Worm (Caenorhabditis elegans) whole organism, L1 larva: Measurements from ENCODE around the gene acs-11.

Source experiments
- C04F5.9 ChIP-seq: sonication (generic microtip); optimal IDR thresholded peaks from 2 replicates; lab custom pipeline; 2016; ENCODE audit warnings: missing genetic modification characterization, missing compliant biosample characterization
- C16A3.4 ChIP-seq: fragments of 150-350 bp; optimal IDR thresholded peaks from 2 replicates; lab custom pipeline; 2014; ENCODE audit warnings: missing biosample characterization, missing genetic modification characterization
- ama-1 ChIP-seq: fragments of 150-350 bp; optimal IDR thresholded peaks from 2 replicates; lab custom pipeline; 2014
- blmp-1 ChIP-seq: fragments of 150-350 bp; optimal IDR thresholded peaks from 2 replicates; lab custom pipeline; 2014; ENCODE audit warnings: missing biosample characterization, missing genetic modification characterization
- ceh-8 ChIP-seq: fragments of 200-800 bp; sonication (Bioruptor generic); optimal IDR thresholded peaks from 2 replicates; lab custom pipeline; 2018; ENCODE audit warnings: mild to moderate bottlenecking, missing genetic modification characterization, moderate library complexity, missing compliant biosample characterization
- ceh-82 ChIP-seq, 3 experiments: fragments of 150-350 bp in 1 of 3; sonication (generic microtip) in 2 of 3; optimal IDR thresholded peaks; 2 replicates each; lab custom pipeline; 2014 to 2017; ENCODE audit warnings: missing biosample characterization in 3 of 3, missing genetic modification characterization in 3 of 3
- ceh-88 ChIP-seq: fragments of 200-800 bp; sonication (Bioruptor generic); IDR thresholded peaks from 2 replicates; pipeline ENCODE4 v1.3.6; 2022; ENCODE audit warnings: missing genetic modification characterization, missing compliant biosample characterization
- ceh-90 ChIP-seq: sonication (generic microtip); optimal IDR thresholded peaks from 2 replicates; lab custom pipeline; 2016; ENCODE audit warnings: missing genetic modification characterization, missing compliant biosample characterization
- dpl-1 ChIP-seq, 3 experiments: fragments of 150-350 bp in 2 of 3; sonication (generic microtip) in 1 of 3; optimal IDR thresholded peaks; 2 replicates each; lab custom pipeline; 2014 to 2017; ENCODE audit warnings: missing biosample characterization in 3 of 3, missing genetic modification characterization in 3 of 3, missing genetic modification reagents in 3 of 3
- dsc-1 ChIP-seq: sonication (generic microtip); optimal IDR thresholded peaks from 2 replicates; lab custom pipeline; 2016; ENCODE audit warnings: mild to moderate bottlenecking, missing genetic modification characterization, missing compliant biosample characterization
- efl-1 ChIP-seq, 4 experiments: fragments of 150-350 bp; optimal IDR thresholded peaks in 3 of 4; peaks in 1 of 4; 1 replicate in 1 of 4; 2 replicates in 3 of 4; lab custom pipeline; 2014; ENCODE audit warnings: missing biosample characterization in 2 of 4, missing genetic modification characterization in 2 of 4, missing genetic modification reagents in 2 of 4
- egl-13 ChIP-seq: sonication (generic microtip); optimal IDR thresholded peaks from 2 replicates; lab custom pipeline; 2016; ENCODE audit warnings: missing genotype, missing genetic modification reagents, missing genetic modification characterization, missing compliant biosample characterization
- elt-2 ChIP-seq: sonication (generic microtip); optimal IDR thresholded peaks from 2 replicates; lab custom pipeline; 2016; ENCODE audit warnings: missing genetic modification characterization, mild to moderate bottlenecking, inconsistent platforms, missing compliant biosample characterization, missing genetic modification reagents
- elt-3 ChIP-seq, 6 experiments: fragments of 150-350 bp in 1 of 6; sonication (generic microtip); optimal IDR thresholded peaks; 2 replicates each; lab custom pipeline; 2017 to 2018; ENCODE audit warnings: missing biosample characterization in 6 of 6, missing genetic modification characterization in 6 of 6, inconsistent platforms in 1 of 6
- fkh-8 ChIP-seq: sonication (generic microtip); optimal IDR thresholded peaks from 2 replicates; lab custom pipeline; 2016; ENCODE audit warnings: mild to moderate bottlenecking, missing genetic modification characterization, missing compliant biosample characterization
- grh-1 ChIP-seq: fragments of 200-800 bp; sonication (Bioruptor generic); IDR thresholded peaks from 2 replicates; pipeline ENCODE4 v1.3.6; 2022; ENCODE audit warnings: missing genetic modification reagents, missing genetic modification characterization, missing compliant biosample characterization
- hlh-4 ChIP-seq: sonication (generic microtip); optimal IDR thresholded peaks from 2 replicates; lab custom pipeline; 2016; ENCODE audit warnings: mild to moderate bottlenecking, missing genetic modification characterization, missing compliant biosample characterization
- isw-1 ChIP-seq: fragments of 200-800 bp; sonication (Bioruptor generic); IDR thresholded peaks from 2 replicates; pipeline ENCODE4 v1.3.6; 2022; ENCODE audit warnings: missing genetic modification characterization, missing compliant biosample characterization
- jun-1 ChIP-seq: fragments of 150-350 bp; optimal IDR thresholded peaks from 2 replicates; lab custom pipeline; 2014; ENCODE audit warnings: missing biosample characterization, missing genetic modification reagents, missing genetic modification characterization
- lin-13 ChIP-seq: fragments of 150-350 bp; optimal IDR thresholded peaks from 2 replicates; lab custom pipeline; 2014; ENCODE audit warnings: missing biosample characterization, missing genetic modification reagents, missing genetic modification characterization
- lin-14 ChIP-seq: fragments of 200-800 bp; sonication (Bioruptor generic); optimal IDR thresholded peaks from 2 replicates; lab custom pipeline; 2018; ENCODE audit warnings: mild to moderate bottlenecking, missing genetic modification characterization, moderate library complexity, missing compliant biosample characterization
- lin-15B ChIP-seq: fragments of 150-350 bp; sonication (generic microtip); optimal IDR thresholded peaks from 3 replicates; lab custom pipeline; 2014; ENCODE audit warnings: missing biosample characterization, missing genetic modification characterization
- lin-35 ChIP-seq, 2 experiments: fragments of 150-350 bp; optimal IDR thresholded peaks; 2 replicates each; lab custom pipeline; 2014; ENCODE audit warnings: missing biosample characterization in 2 of 2, missing genetic modification characterization in 2 of 2, missing genetic modification reagents in 2 of 2
- lir-3 ChIP-seq: sonication (generic microtip); optimal IDR thresholded peaks from 2 replicates; lab custom pipeline; 2016; ENCODE audit warnings: mild to moderate bottlenecking, missing genetic modification characterization, moderate library complexity, missing compliant biosample characterization; ENCODE audit not compliant: poor library complexity
- lsy-2 ChIP-seq, 2 experiments: fragments of 150-350 bp; optimal IDR thresholded peaks; 2 replicates each; lab custom pipeline; 2014; ENCODE audit warnings: missing biosample characterization in 2 of 2, missing genetic modification characterization in 2 of 2
- mab-9 ChIP-seq: fragments of 200-800 bp; sonication (Bioruptor generic); IDR thresholded peaks from 2 replicates; pipeline ENCODE4 v1.3.6; 2022; ENCODE audit warnings: missing genetic modification reagents, missing genetic modification characterization, missing compliant biosample characterization
- mdl-1 ChIP-seq, 2 experiments: fragments of 150-350 bp; optimal IDR thresholded peaks; 2 replicates each; lab custom pipeline; 2014 to 2017; ENCODE audit warnings: missing biosample characterization in 2 of 2, missing genetic modification characterization in 2 of 2, inconsistent platforms in 1 of 2
- mep-1 ChIP-seq: fragments of 150-350 bp; optimal IDR thresholded peaks from 2 replicates; lab custom pipeline; 2014; ENCODE audit warnings: missing biosample characterization, missing genetic modification characterization
- nhr-19 ChIP-seq: fragments of 200-800 bp; sonication (Bioruptor generic); conservative IDR thresholded peaks from 2 replicates; pipeline ENCODE4 v1.3.6; 2022; ENCODE audit warnings: missing genetic modification characterization, missing compliant biosample characterization
- nhr-20 ChIP-seq: sonication (generic microtip); optimal IDR thresholded peaks from 2 replicates; lab custom pipeline; 2016; ENCODE audit warnings: mild to moderate bottlenecking, missing genetic modification characterization, missing compliant biosample characterization
- nhr-237 ChIP-seq: fragments of 150-350 bp; optimal IDR thresholded peaks from 2 replicates; lab custom pipeline; 2014; ENCODE audit warnings: missing biosample characterization, missing genetic modification characterization
- nhr-47 ChIP-seq: sonication (generic microtip); optimal IDR thresholded peaks from 2 replicates; lab custom pipeline; 2016; ENCODE audit warnings: mild to moderate bottlenecking, missing genetic modification characterization, moderate library complexity, missing compliant biosample characterization
- nhr-71 ChIP-seq: sonication (generic microtip); optimal IDR thresholded peaks from 2 replicates; lab custom pipeline; 2016; ENCODE audit warnings: mild to moderate bottlenecking, missing genetic modification characterization, moderate library complexity, missing compliant biosample characterization
- nhr-77 ChIP-seq: fragments of 150-350 bp; optimal IDR thresholded peaks from 2 replicates; lab custom pipeline; 2014; ENCODE audit warnings: missing biosample characterization, missing genetic modification characterization
- nhr-85 ChIP-seq: sonication (generic microtip); peaks from one replicate; lab custom pipeline; 2016; ENCODE audit warnings: missing genetic modification characterization, inconsistent platforms, missing compliant biosample characterization
- pax-3 ChIP-seq: fragments of 200-800 bp; sonication (Bioruptor generic); optimal IDR thresholded peaks from 2 replicates; lab custom pipeline; 2018; ENCODE audit warnings: mild to moderate bottlenecking, missing genetic modification characterization, moderate library complexity, missing compliant biosample characterization
- skn-1 ChIP-seq: fragments of 150-350 bp; optimal IDR thresholded peaks from 2 replicates; lab custom pipeline; 2014; ENCODE audit warnings: missing biosample characterization, missing genetic modification characterization
- snu-23 ChIP-seq: sonication (generic microtip); optimal IDR thresholded peaks from 2 replicates; lab custom pipeline; 2016; ENCODE audit warnings: missing genetic modification characterization, missing compliant biosample characterization
- sox-4 ChIP-seq: sonication (generic microtip); optimal IDR thresholded peaks from 2 replicates; lab custom pipeline; 2016; ENCODE audit warnings: missing genetic modification characterization, missing compliant biosample characterization
- swsn-7 ChIP-seq: sonication (generic microtip); optimal IDR thresholded peaks from 2 replicates; lab custom pipeline; 2016; ENCODE audit warnings: missing genetic modification characterization, missing compliant biosample characterization
- tbx-2 ChIP-seq: sonication (generic microtip); optimal IDR thresholded peaks from 2 replicates; lab custom pipeline; 2016; ENCODE audit warnings: missing genetic modification characterization, missing compliant biosample characterization
- tlp-1 ChIP-seq: fragments of 150-350 bp; optimal IDR thresholded peaks from 2 replicates; lab custom pipeline; 2014; ENCODE audit warnings: missing biosample characterization, missing genetic modification characterization
- unc-130 ChIP-seq: fragments of 150-350 bp; optimal IDR thresholded peaks from 2 replicates; lab custom pipeline; 2017; ENCODE audit warnings: missing biosample characterization, missing genetic modification characterization, inconsistent platforms
- unc-30 ChIP-seq: sonication (generic microtip); optimal IDR thresholded peaks from 2 replicates; lab custom pipeline; 2017; ENCODE audit warnings: missing biosample characterization, missing genetic modification characterization
- unc-86 ChIP-seq: sonication (generic microtip); optimal IDR thresholded peaks from 2 replicates; lab custom pipeline; 2016; ENCODE audit warnings: missing genetic modification characterization, missing compliant biosample characterization
- unc-98 ChIP-seq: fragments of 200-800 bp; sonication (Bioruptor generic); IDR thresholded peaks from 2 replicates; pipeline ENCODE4 v1.3.6; 2022; ENCODE audit warnings: missing genetic modification characterization, missing compliant biosample characterization
- xbp-1 ChIP-seq: sonication (generic microtip); optimal IDR thresholded peaks from 2 replicates; lab custom pipeline; 2016; ENCODE audit warnings: missing genetic modification characterization, missing compliant biosample characterization
- ztf-11 ChIP-seq, 2 experiments: sonication (generic microtip); optimal IDR thresholded peaks; 2 replicates each; lab custom pipeline; 2016 to 2017; ENCODE audit warnings: missing genetic modification characterization in 2 of 2, missing biosample characterization in 1 of 2, missing compliant biosample characterization in 1 of 2

acs-11 gene

ce11 chrII:4698266-4698771 lies 43.6 kb upstream of the acs-11 start, which contains the start of the genes rpn-5 and scc-1 (continued):
- TF ChIP-seq mab-9 (GFP tag; lab: Robert Waterston, UW) = no peak
- TF ChIP-seq unc-30 (tag; lab: Kevin White, UChicago) = no peak
- peak; percentile 39 for TF ChIP-seq ceh-90 (tag; lab: Kevin White, UChicago)
- no peak for TF ChIP-seq tlp-1 (tag; lab: Kevin White, UChicago)
- TF ChIP-seq ama-1 (lab: Kevin White, UChicago) = no peak
- TF ChIP-seq hlh-4 (tag; lab: Kevin White, UChicago) = no peak
- TF ChIP-seq nhr-85 (tag; lab: Kevin White, UChicago) = peak; percentile 31
- no peak for TF ChIP-seq pax-3 (tag; lab: Kevin White, UChicago)
- peak; percentile 93 to 96 for TF ChIP-seq efl-1 (optimal IDR thresholded peaks at IDR 0.05; lab: Kevin White, UChicago)
- TF ChIP-seq efl-1 (GFP tag; optimal IDR thresholded peaks at IDR 0.05 in 1 of 2; lab: Kevin White, UChicago) = peak; percentile 94 to 99

DNA sequence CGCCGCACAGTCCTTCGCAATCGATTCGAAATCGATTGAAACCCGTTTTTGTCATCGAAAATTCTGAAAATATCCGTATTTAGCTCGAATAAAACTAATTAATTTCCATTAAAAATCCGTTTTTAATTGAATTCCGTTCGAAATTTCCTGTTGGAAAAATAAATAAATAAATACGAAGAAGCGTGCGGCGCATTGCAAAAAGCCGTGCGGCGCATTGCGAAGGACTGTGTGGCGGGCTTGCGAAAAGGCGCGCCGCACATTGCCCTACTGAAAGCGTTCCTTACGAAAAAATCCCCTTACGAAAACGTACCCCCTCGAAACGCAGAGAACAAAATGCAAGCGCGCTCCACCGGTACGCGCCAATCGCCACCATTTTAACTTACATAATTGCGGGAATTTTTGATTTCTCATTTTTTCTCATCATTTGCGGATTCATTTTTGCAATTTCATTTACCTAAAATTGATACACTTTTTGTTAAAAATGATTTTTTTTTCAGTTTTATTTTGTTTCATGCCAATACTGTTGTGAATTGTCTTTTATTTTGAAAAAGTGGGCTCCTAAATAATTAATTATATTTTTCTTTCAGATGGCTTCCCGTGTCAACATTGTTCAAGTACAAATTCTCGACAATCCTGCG lies 40.3 kb upstream of the acs-11 start, which contains the start of gene unc-85:
unc-85 (plus strand) TSS at position 588 of the 638 bp plus-strand sequence.
- TF ChIP-seq lir-3 (tag; lab: Kevin White, UChicago) (peak; percentile 65), ztf-11 (tag; optimal IDR thresholded peaks at IDR 0.05; lab: Kevin White, UChicago) (peak in 1 of 2 experiments; percentile 29), fkh-8 (peak; percentile 54), unc-130 (tag; lab: Kevin White, UChicago) (peak; percentile 50), isw-1 (GFP tag; lab: Robert Waterston, UW) (peak; percentile 88), C16A3.4 (peak; percentile 63), lin-14 (GFP tag; lab: Kevin White, UChicago) (peak; percentile 83), dpl-1 (GFP tag; optimal IDR thresholded peaks at IDR 0.05; lab: Kevin White, UChicago) (peak; percentile 44 to 80 (median 70)), lin-15B (tag; lab: Kevin White, UChicago) (peak; percentile 71), pax-3 (tag; lab: Kevin White, UChicago) (peak; percentile 36), C04F5.9 (peak; percentile 28), jun-1 (tag; lab: Kevin White, UChicago) (peak; percentile 52), tbx-2 (peak; percentile 69), swsn-7 (peak; percentile 73), dsc-1 (tag; lab: Kevin White, UChicago) (peak; percentile 47), nhr-20 (tag; lab: Kevin White, UChicago) (peak; percentile 73), blmp-1 (tag; lab: Kevin White, UChicago) (peak; percentile 20), egl-13 (peak; percentile 52), nhr-77 (tag; lab: Kevin White, UChicago) (peak; percentile 22), efl-1 (optimal IDR thresholded peaks at IDR 0.05; lab: Kevin White, UChicago) (peak; percentile 74 to 76), efl-1 (GFP tag; optimal IDR thresholded peaks at IDR 0.05 in 1 of 2; lab: Kevin White, UChicago) (peak; percentile 71 to 96), mdl-1 (tag; optimal IDR thresholded peaks at IDR 0.05; lab: Kevin White, UChicago) (peak in 1 of 2 experiments; percentile 8), unc-98 (GFP tag; lab: Robert Waterston, UW) (peak; percentile 58; the same call in 1 of the 2 replicates), skn-1 (tag; lab: Kevin White, UChicago) (peak; percentile 45), unc-86 (tag; lab: Kevin White, UChicago) (peak; percentile 63), lin-13 (GFP tag; lab: Kevin White, UChicago) (peak; percentile 44), nhr-71 (peak; percentile 87), nhr-85 (tag; lab: Kevin White, UChicago) (peak; percentile 89), snu-23 (peak; percentile 76), mab-9 (GFP tag; lab: Robert Waterston, UW) (peak; percentile 69), mep-1 (peak; percentile 28), ceh-88 (GFP tag; lab: Robert Waterston, UW) (peak; percentile 77), xbp-1 (tag; lab: Kevin White, UChicago) (peak; percentile 61), elt-2 (peak; percentile 60), nhr-47 (tag; lab: Kevin White, UChicago) (peak; percentile 82), grh-1 (GFP tag; lab: Robert Waterston, UW) (peak; percentile 84), sox-4 (tag; lab: Kevin White, UChicago) (peak; percentile 40), ceh-82 (tag; optimal IDR thresholded peaks at IDR 0.05; lab: Kevin White, UChicago) (peak in 2 of 3 experiments; percentile 24 to 65), nhr-237 (tag; lab: Kevin White, UChicago) (peak; percentile 3), ceh-8 (GFP tag; lab: Kevin White, UChicago) (peak; percentile 19), lsy-2 (tag; optimal IDR thresholded peaks at IDR 0.05; lab: Kevin White, UChicago) (peak; percentile 72 to 88), elt-3 (tag; optimal IDR thresholded peaks at IDR 0.05; lab: Kevin White, UChicago) (peak in 1 of 6 experiments; percentile 18), lin-35 (GFP tag; optimal IDR thresholded peaks at IDR 0.05; lab: Kevin White, UChicago) (peak; percentile 43 to 80), nhr-19 (GFP tag; lab: Robert Waterston, UW) (peak; percentile 94)
